Worm (Caenorhabditis elegans) whole organism, L2 larva: ENCODE data around the gene clec-33.

ENCODE experiments used
- F13H6.1 ChIP-seq: sonication (generic microtip); optimal IDR thresholded peaks from 2 replicates; lab custom pipeline; 2016; ENCODE audit warnings: missing genetic modification characterization, missing compliant biosample characterization
- egl-27 ChIP-seq: sonication (generic microtip); optimal IDR thresholded peaks from 3 replicates; lab custom pipeline; 2017; ENCODE audit warnings: missing biosample characterization, missing genetic modification reagents, missing genetic modification characterization
- ztf-11 ChIP-seq: sonication (generic microtip); optimal IDR thresholded peaks from 2 replicates; lab custom pipeline; 2017; ENCODE audit warnings: missing biosample characterization, missing genetic modification characterization

DNA sequence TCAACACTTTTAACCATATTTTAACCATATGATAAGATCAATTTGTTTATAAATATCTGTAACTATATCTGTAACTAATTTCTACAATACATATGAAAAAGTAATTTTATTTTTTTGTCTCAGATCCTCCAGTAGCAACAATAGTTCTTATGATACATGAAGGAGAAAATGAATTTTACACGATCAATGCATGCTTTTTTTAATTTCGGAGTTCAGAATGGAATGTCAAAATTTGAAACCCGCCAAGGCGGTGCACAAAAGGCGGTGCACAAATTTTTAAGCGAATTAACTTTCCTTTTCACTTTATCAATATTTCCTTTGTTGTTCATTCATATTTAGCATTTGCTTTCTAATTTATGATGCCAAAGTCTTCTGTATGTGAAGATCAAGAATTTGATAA is 26.7 kb downstream of the clec-33 start, which contains the start of gene clec-25:
- no peak for TF ChIP-seq F13H6.1 (tag; lab: Kevin White, UChicago)
- TF ChIP-seq egl-27 (tag; lab: Kevin White, UChicago): no peak
- TF ChIP-seq ztf-11 (tag; lab: Kevin White, UChicago): no peak
